Fruit fly (Drosophila melanogaster): ENCODE data around the gene spz.

Gene spz

DNA sequence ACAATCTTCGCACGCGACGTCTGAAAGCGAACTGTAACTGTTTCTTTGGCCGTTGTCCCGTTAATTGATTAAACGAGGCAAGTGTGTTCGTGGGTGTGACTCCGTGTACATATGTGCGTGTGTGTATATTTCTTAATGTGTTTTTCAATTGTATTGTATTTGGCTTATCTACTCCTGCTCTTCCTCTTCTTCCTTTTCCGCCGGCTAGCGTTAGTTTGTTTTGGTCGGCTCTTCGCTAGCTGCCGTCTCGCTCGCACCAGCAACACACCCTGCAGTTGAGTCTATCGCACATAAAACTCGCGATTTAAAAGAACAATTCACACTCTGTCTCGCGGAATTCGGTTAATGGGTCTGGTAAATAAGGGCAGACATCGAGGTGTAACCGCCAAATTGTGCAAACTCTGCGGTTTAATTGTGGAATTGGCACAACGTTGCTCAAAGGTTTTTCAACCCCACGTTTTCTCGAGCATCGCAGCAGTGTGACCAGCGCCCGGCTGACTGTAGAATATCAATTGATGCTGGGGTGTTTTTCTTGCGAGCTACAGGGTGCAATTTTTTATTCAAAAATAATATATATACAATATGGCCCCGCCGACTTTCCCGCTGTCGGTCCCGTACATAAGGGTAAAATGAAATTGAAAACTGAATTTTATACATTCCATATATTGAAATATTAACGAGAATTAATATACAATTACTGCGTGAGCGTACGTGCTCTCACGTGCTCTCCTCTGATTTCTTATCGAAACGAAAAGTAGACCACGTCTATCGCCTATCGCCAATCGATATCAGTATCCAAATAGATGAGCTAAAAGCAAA, 42.1 kb upstream of the spz start, which contains the start of the genes gb and CG5815 (continued):
- no peak for TF ChIP-seq D (optimal IDR thresholded peaks at IDR 0.05)
- peak; percentile 80 for TF ChIP-seq D (GFP tag; optimal IDR thresholded peaks at IDR 0.05)
- TF ChIP-seq CG10366 (GFP tag; IDR thresholded peaks at IDR 0.05): peak; percentile 98
- peak; percentile 75; the same call in 2 of the 3 replicates for TF ChIP-seq CG11560 (tag; IDR thresholded peaks at IDR 0.05)
- peak; percentile 65 for TF ChIP-seq emc (GFP tag; optimal IDR thresholded peaks at IDR 0.05)
- TF ChIP-seq CG13123 (GFP tag; optimal IDR thresholded peaks at IDR 0.05): peak; percentile 83
- TF ChIP-seq Nf-YB (GFP tag; optimal IDR thresholded peaks at IDR 0.05): peak; percentile 73
- TF ChIP-seq CG11247 (GFP tag; IDR thresholded peaks at IDR 0.05): peak; percentile 89
- no peak for TF ChIP-seq fd102C (GFP tag; optimal IDR thresholded peaks at IDR 0.05)
- peak; percentile 93 for TF ChIP-seq CG12155 (GFP tag; optimal IDR thresholded peaks at IDR 0.05)
- TF ChIP-seq tio (GFP tag; optimal IDR thresholded peaks at IDR 0.05): peak; percentile 88
- TF ChIP-seq ash1 (GFP tag; optimal IDR thresholded peaks at IDR 0.05): no peak
- peak; percentile 92 for TF ChIP-seq Fer1 (GFP tag; optimal IDR thresholded peaks at IDR 0.05)
- peak; percentile 91 for TF ChIP-seq Meics (GFP tag; optimal IDR thresholded peaks at IDR 0.05)
- peak; percentile 20 for TF ChIP-seq CG3163 (GFP tag; optimal IDR thresholded peaks at IDR 0.05)
- TF ChIP-seq CG15073 (GFP tag; optimal IDR thresholded peaks at IDR 0.05): peak; percentile 32
- peak; percentile 83 for TF ChIP-seq CG9797 (GFP tag; optimal IDR thresholded peaks at IDR 0.05)
- peak; percentile 69 for TF ChIP-seq wor (GFP tag; IDR thresholded peaks at IDR 0.05)
- no peak for TF ChIP-seq CG7745 (tag; optimal IDR thresholded peaks at IDR 0.05)
- peak; percentile 75 for TF ChIP-seq CG9609 (GFP tag; optimal IDR thresholded peaks at IDR 0.05)
- TF ChIP-seq usp (GFP tag; optimal IDR thresholded peaks at IDR 0.05): no peak
- TF ChIP-seq maf-S (GFP tag; optimal IDR thresholded peaks at IDR 0.05): peak; percentile 66
- TF ChIP-seq sqz (GFP tag; optimal IDR thresholded peaks at IDR 0.05): no peak
- peak; percentile 85 for TF ChIP-seq CG4328 (GFP tag; optimal IDR thresholded peaks at IDR 0.05)
- TF ChIP-seq CG9817 (tag; optimal IDR thresholded peaks at IDR 0.05): peak; percentile 91
- no peak for TF ChIP-seq Vsx1 (GFP tag; optimal IDR thresholded peaks at IDR 0.05)
- no peak for TF ChIP-seq eyg (GFP tag; optimal IDR thresholded peaks at IDR 0.05)
- peak; percentile 84 for TF ChIP-seq gce (GFP tag; IDR thresholded peaks at IDR 0.05)
- TF ChIP-seq CG30403 (GFP tag; optimal IDR thresholded peaks at IDR 0.05): peak; percentile 94
- peak; percentile 73; the same call in 1 of the 2 replicates for TF ChIP-seq sens-2 (GFP tag; IDR thresholded peaks at IDR 0.05)
- peak; percentile 64 for TF ChIP-seq CG43689 (GFP tag; IDR thresholded peaks at IDR 0.05)
- TF ChIP-seq CG7372 (GFP tag; IDR thresholded peaks at IDR 0.05): peak; percentile 83
- TF ChIP-seq CG18262 (tag; optimal IDR thresholded peaks at IDR 0.05): peak; percentile 87
- peak; percentile 70 for TF ChIP-seq Jarid2 (GFP tag; optimal IDR thresholded peaks at IDR 0.05)
- peak; percentile 56 for TF ChIP-seq dimm (GFP tag; IDR thresholded peaks at IDR 0.05)
- peak; percentile 88 for TF ChIP-seq CG7963 (GFP tag; IDR thresholded peaks at IDR 0.05; ENCODE audit: partially characterized antibody)
- TF ChIP-seq toy (GFP tag; IDR thresholded peaks at IDR 0.05): peak; percentile 60; the same call in 1 of the 2 replicates
- TF ChIP-seq oc (tag; optimal IDR thresholded peaks at IDR 0.05): no peak
- peak; percentile 77 for TF ChIP-seq CG33557 (GFP tag; optimal IDR thresholded peaks at IDR 0.05)
- peak; percentile 71 for TF ChIP-seq gcm (GFP tag; optimal IDR thresholded peaks at IDR 0.05)
- peak in 1 of 2 experiments; percentile 54 for TF ChIP-seq Hr78 (GFP tag; optimal IDR thresholded peaks at IDR 0.05)
- peak; percentile 96 for TF ChIP-seq Scr (GFP tag; IDR thresholded peaks at IDR 0.05; ENCODE audit: partially characterized antibody)
- TF ChIP-seq Hmx (GFP tag; optimal IDR thresholded peaks at IDR 0.05): peak; percentile 76
- peak; percentile 92 for TF ChIP-seq PHDP (tag; optimal IDR thresholded peaks at IDR 0.05)
- peak; percentile 85 for TF ChIP-seq bab2 (GFP tag; optimal IDR thresholded peaks at IDR 0.05)
- TF ChIP-seq Myb (GFP tag; optimal IDR thresholded peaks at IDR 0.05): peak; percentile 51
- peak; percentile 50 for TF ChIP-seq Side (GFP tag; optimal IDR thresholded peaks at IDR 0.05)
- TF ChIP-seq pho (GFP tag; optimal IDR thresholded peaks at IDR 0.05): peak; percentile 85
- TF ChIP-seq CG6175 (GFP tag; IDR thresholded peaks at IDR 0.05): peak; percentile 86; the same call in 2 of the 3 replicates

All from whole organism, embryonic.